Worm (Caenorhabditis elegans) whole organism, young adult: ENCODE results near the gene lelo-4.

Experiments
- B0336.3 ChIP-seq: fragments of 200-800 bp; sonication (Bioruptor generic); IDR thresholded peaks from 2 replicates; pipeline ENCODE4 v1.3.6; 2022; ENCODE audit warnings: missing genetic modification characterization, missing compliant biosample characterization
- D2030.7 ChIP-seq: fragments of 200-800 bp; sonication (Bioruptor generic); IDR thresholded peaks from 2 replicates; pipeline ENCODE4 v1.3.6; 2022; ENCODE audit warnings: missing genetic modification reagents, missing genetic modification characterization, missing compliant biosample characterization
- F10E7.11 ChIP-seq: sonication (generic microtip); optimal IDR thresholded peaks from 2 replicates; lab custom pipeline; 2017; ENCODE audit warnings: mild to moderate bottlenecking, missing genetic modification characterization, moderate library complexity, missing compliant biosample characterization
- F57A8.1 ChIP-seq: fragments of 200-800 bp; sonication (Bioruptor generic); optimal IDR thresholded peaks from 2 replicates; lab custom pipeline; 2018; ENCODE audit warnings: mild to moderate bottlenecking, missing genetic modification characterization, moderate library complexity, missing compliant biosample characterization
- K12H6.12 ChIP-seq: fragments of 200-800 bp; sonication (Bioruptor generic); optimal IDR thresholded peaks from 2 replicates; lab custom pipeline; 2018; ENCODE audit warnings: mild to moderate bottlenecking, missing genetic modification characterization, missing compliant biosample characterization
- Y53F4B.3 ChIP-seq: fragments of 200-800 bp; sonication (Bioruptor generic); IDR thresholded peaks from 2 replicates; pipeline ENCODE4 v1.3.6; 2022; ENCODE audit warnings: missing genetic modification reagents, missing genetic modification characterization, missing compliant biosample characterization
- Y53G8AR.9 ChIP-seq: fragments of 200-800 bp; sonication (Bioruptor generic); conservative IDR thresholded peaks from 2 replicates; pipeline ENCODE4 v1.3.6; 2022; ENCODE audit warnings: missing genetic modification reagents, missing genetic modification characterization, missing compliant biosample characterization
- Y56A3A.18 ChIP-seq: fragments of 200-800 bp; sonication (Bioruptor generic); IDR thresholded peaks from 2 replicates; pipeline ENCODE4 v1.3.6; 2022; ENCODE audit warnings: missing genetic modification reagents, missing genetic modification characterization, missing compliant biosample characterization
- aptf-2 ChIP-seq: fragments of 200-800 bp; sonication (Bioruptor generic); conservative IDR thresholded peaks from 2 replicates; pipeline ENCODE4 v1.3.6; 2022; ENCODE audit warnings: missing genetic modification reagents, missing genetic modification characterization, missing compliant biosample characterization
- athp-1 ChIP-seq: sonication (generic microtip); optimal IDR thresholded peaks from 2 replicates; lab custom pipeline; 2017; ENCODE audit warnings: mild to moderate bottlenecking, missing genetic modification characterization, missing compliant biosample characterization
- attf-5 ChIP-seq: fragments of 200-800 bp; sonication (Bioruptor generic); optimal IDR thresholded peaks from 2 replicates; lab custom pipeline; 2018; ENCODE audit warnings: mild to moderate bottlenecking, missing genetic modification characterization, missing compliant biosample characterization
- cebp-1 ChIP-seq, 2 experiments: fragments of 200-800 bp in 1 of 2; sonication (Bioruptor generic) in 1 of 2; sonication (generic microtip) in 1 of 2; IDR thresholded peaks in 1 of 2; optimal IDR thresholded peaks in 1 of 2; 2 replicates each; pipeline versions ENCODE4 v1.3.6 to Lab custom; 2017 to 2022; ENCODE audit warnings: missing compliant biosample characterization in 2 of 2, missing genetic modification characterization in 2 of 2, mild to moderate bottlenecking in 1 of 2, missing genetic modification reagents in 1 of 2, moderate library complexity in 1 of 2
- dox-1 ChIP-seq: fragments of 200-800 bp; sonication (Bioruptor generic); IDR thresholded peaks from 2 replicates; pipeline ENCODE4 v1.3.6; 2022; ENCODE audit warnings: missing genetic modification reagents, missing genetic modification characterization, missing compliant biosample characterization
- ets-4 ChIP-seq: fragments of 200-800 bp; sonication (Bioruptor generic); optimal IDR thresholded peaks from 2 replicates; lab custom pipeline; 2018; ENCODE audit warnings: mild to moderate bottlenecking, missing genetic modification characterization, missing compliant biosample characterization
- hmg-1.2 ChIP-seq: fragments of 200-800 bp; sonication (Bioruptor generic); IDR thresholded peaks from 2 replicates; pipeline ENCODE4 v1.3.6; 2022; ENCODE audit warnings: missing genetic modification reagents, missing genetic modification characterization, missing compliant biosample characterization
- lag-1 ChIP-seq: fragments of 200-800 bp; sonication (Bioruptor generic); IDR thresholded peaks from 2 replicates; pipeline ENCODE4 v1.3.6; 2022; ENCODE audit warnings: missing genetic modification reagents, missing genetic modification characterization, missing compliant biosample characterization
- let-526 ChIP-seq: fragments of 200-800 bp; sonication (Bioruptor generic); IDR thresholded peaks from 2 replicates; pipeline ENCODE4 v1.3.6; 2022; ENCODE audit warnings: missing genetic modification reagents, missing genetic modification characterization, missing compliant biosample characterization
- lin-35 ChIP-seq, 3 experiments: fragments of 150-350 bp in 2 of 3; sonication (generic microtip) in 1 of 3; optimal IDR thresholded peaks; 2 replicates each; lab custom pipeline; 2014 to 2018; ENCODE audit warnings: missing biosample characterization in 3 of 3, missing genetic modification characterization in 3 of 3, missing genetic modification reagents in 3 of 3
- lin-40 ChIP-seq: sonication (generic microtip); optimal IDR thresholded peaks from 2 replicates; lab custom pipeline; 2016; ENCODE audit warnings: missing genetic modification characterization, mild to moderate bottlenecking, missing compliant biosample characterization, missing genotype, missing genetic modification reagents
- lsl-1 ChIP-seq: fragments of 200-800 bp; sonication (Bioruptor generic); optimal IDR thresholded peaks from 2 replicates; lab custom pipeline; 2018; ENCODE audit warnings: mild to moderate bottlenecking, missing genetic modification characterization, moderate library complexity, missing compliant biosample characterization
- madf-10 ChIP-seq: sonication (generic microtip); optimal IDR thresholded peaks from 2 replicates; lab custom pipeline; 2016; ENCODE audit warnings: mild to moderate bottlenecking, missing genetic modification characterization, missing compliant biosample characterization
- madf-6 ChIP-seq: fragments of 200-800 bp; sonication (Bioruptor generic); IDR thresholded peaks from 2 replicates; pipeline ENCODE4 v1.3.6; 2022; ENCODE audit warnings: missing genetic modification reagents, missing genetic modification characterization, missing compliant biosample characterization
- madf-8 ChIP-seq: fragments of 200-800 bp; sonication (Bioruptor generic); conservative IDR thresholded peaks from 2 replicates; pipeline ENCODE4 v1.3.6; 2022; ENCODE audit warnings: missing genetic modification reagents, missing genetic modification characterization, missing compliant biosample characterization
- nfyb-1 ChIP-seq: fragments of 200-800 bp; sonication (Bioruptor generic); IDR thresholded peaks from 2 replicates; pipeline ENCODE4 v1.3.6; 2022; ENCODE audit warnings: missing genetic modification reagents, missing genetic modification characterization, missing compliant biosample characterization
- nhr-120 ChIP-seq: fragments of 200-800 bp; sonication (Bioruptor generic); IDR thresholded peaks from 2 replicates; pipeline ENCODE4 v1.3.6; 2022; ENCODE audit warnings: missing genetic modification characterization, missing compliant biosample characterization
- nhr-80 ChIP-seq: sonication (generic microtip); optimal IDR thresholded peaks from 2 replicates; lab custom pipeline; 2016; ENCODE audit warnings: missing genetic modification characterization, missing compliant biosample characterization
- pbrm-1 ChIP-seq: fragments of 200-800 bp; sonication (Bioruptor generic); IDR thresholded peaks from 2 replicates; pipeline ENCODE4 v1.3.6; 2022; ENCODE audit warnings: missing genetic modification reagents, missing genetic modification characterization, missing compliant biosample characterization
- pha-4 ChIP-seq: fragments of 150-350 bp; sonication (generic microtip); optimal IDR thresholded peaks from 2 replicates; lab custom pipeline; 2014; ENCODE audit warnings: missing biosample characterization, missing genetic modification reagents, missing genetic modification characterization
- repo-1 ChIP-seq: sonication (generic microtip); optimal IDR thresholded peaks from 2 replicates; lab custom pipeline; 2017; ENCODE audit warnings: mild to moderate bottlenecking, missing genetic modification characterization, missing compliant biosample characterization
- sea-2 ChIP-seq: fragments of 200-800 bp; sonication (Bioruptor generic); IDR thresholded peaks from 2 replicates; pipeline ENCODE4 v1.3.6; 2022; ENCODE audit warnings: missing genetic modification characterization, missing compliant biosample characterization
- snpc-4 ChIP-seq, 5 experiments: fragments of 150-350 bp in 1 of 5; sonication (generic microtip) in 4 of 5; optimal IDR thresholded peaks; 2 replicates each; lab custom pipeline; 2014 to 2018; ENCODE audit warnings: missing genetic modification characterization in 5 of 5, missing biosample characterization in 3 of 5, antibody characterized with exemption in 2 of 5, mild to moderate bottlenecking in 2 of 5, missing compliant biosample characterization in 2 of 5, missing genotype in 2 of 5, moderate library complexity in 2 of 5, missing genetic modification reagents in 1 of 5
- tbp1 ChIP-seq: fragments of 200-800 bp; sonication (Bioruptor generic); optimal IDR thresholded peaks from 2 replicates; lab custom pipeline; 2018; ENCODE audit warnings: mild to moderate bottlenecking, missing genetic modification characterization, missing compliant biosample characterization
- tbx-9 ChIP-seq: sonication (generic microtip); optimal IDR thresholded peaks from 2 replicates; lab custom pipeline; 2016; ENCODE audit warnings: borderline replicate concordance, missing genetic modification characterization, inconsistent platforms, missing compliant biosample characterization
- tlf-1 ChIP-seq: fragments of 200-800 bp; sonication (Bioruptor generic); optimal IDR thresholded peaks from 2 replicates; lab custom pipeline; 2018; ENCODE audit warnings: mild to moderate bottlenecking, missing genetic modification characterization, missing compliant biosample characterization
- ztf-18 ChIP-seq: sonication (generic microtip); optimal IDR thresholded peaks from 2 replicates; lab custom pipeline; 2016; ENCODE audit warnings: missing genotype, mild to moderate bottlenecking, missing genetic modification characterization, missing compliant biosample characterization
- ztf-25 ChIP-seq: fragments of 200-800 bp; sonication (Bioruptor generic); IDR thresholded peaks from 2 replicates; pipeline ENCODE4 v1.3.6; 2022; ENCODE audit warnings: missing genetic modification reagents, missing genetic modification characterization, missing compliant biosample characterization

lelo-4 gene

ce11 chrII:5680703-5681102 lies 34.0 kb upstream of the lelo-4 start, which contains the start of gene flp-27:
TSS of gene flp-27 (plus strand) at chrII:5681003.
- TF ChIP-seq ets-4 (GFP tag; lab: Kevin White, UChicago) (no peak), F57A8.1 (GFP tag; lab: Kevin White, UChicago) (no peak), sea-2 (GFP tag; lab: Robert Waterston, UW) (no peak), F10E7.11 (tag; lab: Kevin White, UChicago) (no peak)

ce11 chrII:5688959-5689358 lies 25.8 kb upstream of the lelo-4 start, which contains the start of gene C25H3.11:
TSS of gene C25H3.11 (minus strand) at chrII:5689040.
- peak; percentile 31 for TF ChIP-seq repo-1 (tag; lab: Kevin White, UChicago)
- peak; percentile 10 for TF ChIP-seq madf-10 (tag; lab: Kevin White, UChicago)
- TF ChIP-seq nfyb-1: 0 out of 2 replicates have a peak, but pooled peaks have one; percentile 37
- TF ChIP-seq snpc-4 (GFP tag; optimal IDR thresholded peaks at IDR 0.05; lab: Kevin White, UChicago): no peak
- TF ChIP-seq snpc-4 (tag; optimal IDR thresholded peaks at IDR 0.05; lab: Kevin White, UChicago): peak in 3 of 4 experiments; percentile 10 to 46 (median 33)
- TF ChIP-seq nhr-80 (tag; lab: Kevin White, UChicago): peak; percentile 61
- peak; percentile 20 for TF ChIP-seq K12H6.12 (tag; lab: Kevin White, UChicago)
- peak; percentile 41 for TF ChIP-seq tbp1 (GFP tag; lab: Kevin White, UChicago)
- peak; percentile 31 for TF ChIP-seq B0336.3 (GFP tag; lab: Robert Waterston, UW)
- TF ChIP-seq aptf-2 (GFP tag; lab: Robert Waterston, UW): 0 out of 2 replicates have a peak, but pooled peaks have one; percentile 28
- no peak for TF ChIP-seq Y53F4B.3 (GFP tag; lab: Robert Waterston, UW)
- TF ChIP-seq attf-5 (GFP tag; lab: Kevin White, UChicago): peak; percentile 79
- no peak for TF ChIP-seq nhr-120 (GFP tag; lab: Robert Waterston, UW)
- peak; percentile 29; the same call in 1 of the 2 replicates for TF ChIP-seq Y53G8AR.9 (GFP tag; lab: Robert Waterston, UW)
- TF ChIP-seq tlf-1: peak; percentile 21
- TF ChIP-seq madf-8 (GFP tag; lab: Robert Waterston, UW): no peak
- TF ChIP-seq D2030.7 (GFP tag; lab: Robert Waterston, UW): 0 out of 2 replicates have a peak, but pooled peaks have one; percentile 21
- peak; percentile 71 for TF ChIP-seq dox-1 (GFP tag; lab: Robert Waterston, UW)
- TF ChIP-seq pha-4 (tag; lab: Kevin White, UChicago): no peak
- peak; percentile 12; the same call in 1 of the 2 replicates for TF ChIP-seq madf-6 (GFP tag; lab: Robert Waterston, UW)
- no peak for TF ChIP-seq let-526 (GFP tag; lab: Robert Waterston, UW)
- TF ChIP-seq lin-35 (GFP tag; optimal IDR thresholded peaks at IDR 0.05; lab: Kevin White, UChicago): peak in 1 of 3 experiments; percentile 2
- peak; percentile 17 for TF ChIP-seq athp-1
- TF ChIP-seq lin-40: peak; percentile 6
- TF ChIP-seq ztf-18 (tag; lab: Kevin White, UChicago): peak; percentile 15
- TF ChIP-seq lag-1 (GFP tag; lab: Robert Waterston, UW): no peak
- 0 out of 2 replicates have a peak, but pooled peaks have one; percentile 19 for TF ChIP-seq hmg-1.2 (GFP tag; lab: Robert Waterston, UW)
- no peak for TF ChIP-seq ets-4 (GFP tag; lab: Kevin White, UChicago)
- no peak for TF ChIP-seq lsl-1 (GFP tag; lab: Kevin White, UChicago)
- no peak for TF ChIP-seq tbx-9 (tag; lab: Kevin White, UChicago)
- TF ChIP-seq ztf-25 (GFP tag; lab: Robert Waterston, UW): no peak
- peak; percentile 7; the same call in 1 of the 2 replicates for TF ChIP-seq pbrm-1 (GFP tag; lab: Robert Waterston, UW)
- 0 out of 2 replicates have a peak, but pooled peaks have one; percentile 53 for TF ChIP-seq Y56A3A.18 (GFP tag; lab: Robert Waterston, UW)
- no peak; the same call in 1 of the 2 replicates for TF ChIP-seq cebp-1 (GFP tag; IDR thresholded peaks at IDR 0.05; lab: Robert Waterston, UW)
- TF ChIP-seq cebp-1 (tag; optimal IDR thresholded peaks at IDR 0.05; lab: Kevin White, UChicago): peak; percentile 63
